Fruit fly (Drosophila melanogaster): Measurements from ENCODE around the gene CG14435.

Gene CG14435

DNA sequence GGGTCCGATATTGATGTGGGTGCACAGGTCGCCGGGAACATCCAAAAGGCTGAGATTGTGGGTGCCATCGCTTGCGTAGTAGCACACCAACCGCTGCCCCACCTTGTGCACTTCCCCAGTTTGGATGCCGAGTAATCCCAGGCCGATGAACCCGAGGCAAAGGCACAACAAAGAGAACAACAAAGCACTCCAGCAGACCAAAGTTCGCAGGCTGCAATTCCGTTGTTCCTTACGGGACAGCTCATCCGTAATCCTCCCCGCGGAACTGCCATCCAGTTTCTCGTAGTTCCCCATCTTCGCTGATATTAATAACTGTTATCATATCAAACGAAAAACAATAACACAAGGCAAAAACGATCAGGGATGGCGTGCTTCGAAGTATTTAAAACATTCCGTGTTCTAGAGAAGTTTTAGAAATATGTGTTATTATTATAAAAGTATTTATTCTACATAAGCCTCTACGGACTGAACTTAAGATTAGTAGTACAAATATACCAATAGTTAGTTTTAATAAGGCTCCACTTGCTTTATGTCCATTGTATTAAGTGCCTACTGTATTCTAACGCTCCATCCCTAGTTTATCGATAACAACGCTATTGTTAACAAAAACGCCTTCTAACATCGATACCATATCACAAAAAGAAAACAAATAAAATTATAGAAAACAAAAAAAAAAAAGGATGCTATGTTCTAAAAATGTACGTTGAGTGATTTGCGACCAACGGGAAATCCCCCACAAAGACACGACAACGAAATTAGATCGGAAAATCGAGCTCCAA lies 5.6 kb upstream of the CG14435 start, which contains the start of the genes Cht11 and CG4558 (continued):
- TF ChIP-seq seq (GFP tag; IDR thresholded peaks at IDR 0.05) (peak; percentile 58; the same call in 1 of the 2 replicates), her (GFP tag; optimal IDR thresholded peaks at IDR 0.05) (no peak), amos (GFP tag; IDR thresholded peaks at IDR 0.05; ENCODE audit: partially characterized antibody) (peak; percentile 50; the same call in 1 of the 2 replicates), vvl (GFP tag; IDR thresholded peaks at IDR 0.05) (peak; percentile 88), fd102C (GFP tag; optimal IDR thresholded peaks at IDR 0.05) (no peak), Trl (optimal IDR thresholded peaks at IDR 0.05) (no peak), Trl (GFP tag; optimal IDR thresholded peaks at IDR 0.05) (peak; percentile 64), wdn (GFP tag; IDR thresholded peaks at IDR 0.05) (peak; percentile 72), CG3847 (GFP tag; IDR thresholded peaks at IDR 0.05) (peak; percentile 84), CG3163 (GFP tag; optimal IDR thresholded peaks at IDR 0.05) (peak; percentile 8), Hr3 (GFP tag; optimal IDR thresholded peaks at IDR 0.05) (peak; percentile 81), CG6683 (GFP tag; optimal IDR thresholded peaks at IDR 0.05) (peak; percentile 22), CG2202 (tag; optimal IDR thresholded peaks at IDR 0.05) (peak; percentile 53), bsh (GFP tag; optimal IDR thresholded peaks at IDR 0.05) (peak; percentile 81 to 83), lola (GFP tag; optimal IDR thresholded peaks at IDR 0.05) (peak in 1 of 3 experiments; percentile 74), Poxn (GFP tag; IDR thresholded peaks at IDR 0.05) (no peak), HHEX (GFP tag; optimal IDR thresholded peaks at IDR 0.05) (peak; percentile 72), dmrt99B (tag; optimal IDR thresholded peaks at IDR 0.05) (peak; percentile 80), CG31365 (tag; optimal IDR thresholded peaks at IDR 0.05) (peak; percentile 4), CG4404 (GFP tag; IDR thresholded peaks at IDR 0.05) (peak; percentile 69), HmgZ (tag; optimal IDR thresholded peaks at IDR 0.05) (peak; percentile 87), ro (GFP tag; IDR thresholded peaks at IDR 0.05) (peak; percentile 26; the same call in 1 of the 2 replicates), CG43689 (GFP tag; IDR thresholded peaks at IDR 0.05) (0 out of 2 replicates have a peak, but pooled peaks have one; percentile 42), tll (GFP tag; optimal IDR thresholded peaks at IDR 0.05) (no peak), chm (GFP tag; IDR thresholded peaks at IDR 0.05) (peak; percentile 50; the same call in 1 of the 2 replicates), CG5180 (GFP tag; optimal IDR thresholded peaks at IDR 0.05) (peak; percentile 37), stc (GFP tag; IDR thresholded peaks at IDR 0.05) (peak; percentile 79), nau (GFP tag; optimal IDR thresholded peaks at IDR 0.05) (peak; percentile 58), abd-A (tag; optimal IDR thresholded peaks at IDR 0.05) (peak; percentile 49), Dip3 (GFP tag; optimal IDR thresholded peaks at IDR 0.05) (peak; percentile 64), dimm (GFP tag; IDR thresholded peaks at IDR 0.05) (no peak), CG8281 (tag; optimal IDR thresholded peaks at IDR 0.05) (peak; percentile 42), Meics (GFP tag; optimal IDR thresholded peaks at IDR 0.05) (peak; percentile 75), CG4617 (GFP tag; optimal IDR thresholded peaks at IDR 0.05; ENCODE audit: borderline replicate concordance) (peak; percentile 80), Chrac-16 (GFP tag; optimal IDR thresholded peaks at IDR 0.05) (peak; percentile 81), CG6272 (GFP tag; IDR thresholded peaks at IDR 0.05) (peak; percentile 85), Usf (GFP tag; optimal IDR thresholded peaks at IDR 0.05) (peak; percentile 60), nmo (GFP tag; optimal IDR thresholded peaks at IDR 0.05) (peak; percentile 86), Dbx (GFP tag; IDR thresholded peaks at IDR 0.05) (peak; percentile 88), CG4424 (GFP tag; optimal IDR thresholded peaks at IDR 0.05) (peak; percentile 75), CG11247 (GFP tag; IDR thresholded peaks at IDR 0.05) (peak; percentile 76), Oli (tag; optimal IDR thresholded peaks at IDR 0.05) (peak; percentile 77), Mes4 (GFP tag; optimal IDR thresholded peaks at IDR 0.05) (peak; percentile 34), CG11695 (GFP tag; IDR thresholded peaks at IDR 0.05) (peak; percentile 83), pita (GFP tag; optimal IDR thresholded peaks at IDR 0.05) (no peak), CG14667 (GFP tag; IDR thresholded peaks at IDR 0.05) (peak; percentile 67; the same call in 1 of the 2 replicates), Lhr (GFP tag; optimal IDR thresholded peaks at IDR 0.05) (peak; percentile 36), CG18599 (GFP tag; optimal IDR thresholded peaks at IDR 0.05) (peak; percentile 82)

Data from whole organism, embryonic.